Fruit fly (Drosophila melanogaster) whole organism, adult: ENCODE results near the gene Cyp12a4.

Source experiments
- CG11617 ChIP-seq: fragments of 200-800 bp; sonication (Bioruptor generic); optimal IDR thresholded peaks from 2 replicates; lab custom pipeline; 2017; ENCODE audit warnings: mild to moderate bottlenecking, missing biosample characterization, missing genetic modification reagents, missing genetic modification characterization
- CG12768 ChIP-seq: fragments of 200-800 bp; sonication (Bioruptor generic); optimal IDR thresholded peaks from 2 replicates; lab custom pipeline; 2017; ENCODE audit warnings: missing biosample characterization, missing genetic modification characterization, mild to moderate bottlenecking, moderate library complexity, missing genetic modification reagents
- CG14711 ChIP-seq: fragments of 200-800 bp; sonication (Bioruptor generic); optimal IDR thresholded peaks from 2 replicates; lab custom pipeline; 2018; ENCODE audit warnings: missing biosample characterization, mild to moderate bottlenecking, missing genetic modification characterization, moderate library complexity
- CG1620 ChIP-seq: fragments of 200-800 bp; sonication (Bioruptor generic); optimal IDR thresholded peaks from 2 replicates; lab custom pipeline; 2016; ENCODE audit warnings: missing biosample characterization, missing genetic modification characterization
- CG33017 ChIP-seq: fragments of 200-800 bp; sonication (Bioruptor generic); optimal IDR thresholded peaks from 2 replicates; lab custom pipeline; 2018; ENCODE audit warnings: missing biosample characterization, mild to moderate bottlenecking, missing genetic modification characterization, moderate library complexity
- CG5204 ChIP-seq: fragments of 200-800 bp; sonication (Bioruptor generic); optimal IDR thresholded peaks from 2 replicates; lab custom pipeline; 2016; ENCODE audit warnings: missing biosample characterization, missing genetic modification characterization
- CG7045 ChIP-seq: fragments of 200-800 bp; sonication (Bioruptor generic); optimal IDR thresholded peaks from 2 replicates; lab custom pipeline; 2017; ENCODE audit warnings: missing biosample characterization, mild to moderate bottlenecking, missing genetic modification characterization
- CG7101 ChIP-seq: fragments of 200-800 bp; sonication (Bioruptor generic); optimal IDR thresholded peaks from 2 replicates; lab custom pipeline; 2018; ENCODE audit warnings: missing biosample characterization, mild to moderate bottlenecking, missing genetic modification characterization, moderate library complexity
- Clk ChIP-seq: fragments of 200-800 bp; sonication (Bioruptor generic); optimal IDR thresholded peaks from 2 replicates; lab custom pipeline; 2017; ENCODE audit warnings: missing biosample characterization, missing genetic modification characterization
- Crg-1 ChIP-seq: fragments of 200-800 bp; sonication (Bioruptor generic); optimal IDR thresholded peaks from 2 replicates; lab custom pipeline; 2016; ENCODE audit warnings: missing biosample characterization, missing genetic modification characterization
- Hr96 ChIP-seq: fragments of 200-800 bp; sonication (Bioruptor generic); optimal IDR thresholded peaks from 2 replicates; lab custom pipeline; 2016; ENCODE audit warnings: missing biosample characterization, missing genetic modification characterization
- Mnt ChIP-seq: fragments of 200-800 bp; sonication (Bioruptor generic); optimal IDR thresholded peaks from 2 replicates; lab custom pipeline; 2016; ENCODE audit warnings: missing biosample characterization, mild to moderate bottlenecking, missing genetic modification characterization
- bab1 ChIP-seq: fragments of 200-800 bp; sonication (Bioruptor generic); optimal IDR thresholded peaks from 3 replicates; lab custom pipeline; 2019; ENCODE audit warnings: missing biosample characterization, mild to moderate bottlenecking, missing genetic modification characterization, moderate library complexity
- cic ChIP-seq: fragments of 200-800 bp; sonication (Bioruptor generic); optimal IDR thresholded peaks from 2 replicates; lab custom pipeline; 2017; ENCODE audit warnings: missing biosample characterization, mild to moderate bottlenecking, missing genetic modification characterization, moderate library complexity
- cnc ChIP-seq, 2 experiments: fragments of >200 bp; optimal IDR thresholded peaks; 2 replicates each; lab custom pipeline; 2017
- kay ChIP-seq: fragments of 200-800 bp; sonication (Bioruptor generic); peaks from one replicate; lab custom pipeline; 2016; ENCODE audit warnings: missing biosample characterization, missing genetic modification characterization, borderline replicate concordance
- ovo ChIP-seq: fragments of 200-800 bp; sonication (Bioruptor generic); optimal IDR thresholded peaks from 2 replicates; lab custom pipeline; 2016; ENCODE audit warnings: missing biosample characterization, missing genetic modification characterization
- pad ChIP-seq: fragments of 200-800 bp; sonication (Bioruptor generic); optimal IDR thresholded peaks from 3 replicates; lab custom pipeline; 2017; ENCODE audit warnings: missing biosample characterization, missing genetic modification characterization, mild to moderate bottlenecking, moderate library complexity, missing genetic modification reagents
- tj ChIP-seq: fragments of 200-800 bp; sonication (Bioruptor generic); optimal IDR thresholded peaks from 3 replicates; lab custom pipeline; 2017; ENCODE audit warnings: missing biosample characterization, mild to moderate bottlenecking, missing genetic modification characterization, moderate library complexity
- toe ChIP-seq: fragments of 200-800 bp; sonication (Bioruptor generic); optimal IDR thresholded peaks from 2 replicates; lab custom pipeline; 2016; ENCODE audit warnings: missing biosample characterization, missing genetic modification characterization

Cyp12a4 gene

DNA sequence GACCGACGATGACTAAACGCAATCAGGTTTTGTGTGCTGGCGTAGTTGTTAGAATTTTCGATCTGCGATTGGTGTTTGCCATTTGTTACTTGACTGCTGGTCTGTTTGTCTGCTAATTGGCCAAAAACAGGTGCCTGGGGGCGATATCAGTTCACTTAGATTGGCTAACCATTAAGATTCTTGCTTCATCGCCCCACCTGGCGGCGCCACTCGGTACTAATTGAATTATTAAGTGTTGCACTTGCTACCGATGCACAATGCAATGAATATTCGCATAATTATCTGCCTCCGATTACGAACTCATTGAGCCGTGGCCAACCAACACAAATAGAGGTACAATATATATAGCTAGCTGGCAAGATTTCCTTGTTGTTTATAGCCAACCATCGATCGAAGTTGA lies 31.8 kb upstream of the Cyp12a4 start:
- TF ChIP-seq Hr96 (GFP tag; lab: Kevin White, UChicago) (no peak), cnc (optimal IDR thresholded peaks at IDR 0.05; lab: Kevin White, UChicago) (no peak), CG11617 (GFP tag; lab: Kevin White, UChicago) (no peak), Crg-1 (GFP tag; lab: Kevin White, UChicago) (no peak), CG7045 (GFP tag; lab: Kevin White, UChicago) (no peak), kay (GFP tag; lab: Kevin White, UChicago) (no peak), cic (no peak), Clk (GFP tag; lab: Kevin White, UChicago) (no peak), CG33017 (tag; lab: Kevin White, UChicago) (no peak), tj (GFP tag; lab: Kevin White, UChicago) (no peak), CG1620 (GFP tag; lab: Kevin White, UChicago) (no peak), bab1 (GFP tag; lab: Kevin White, UChicago) (no peak), CG12768 (GFP tag; lab: Kevin White, UChicago) (no peak), Mnt (GFP tag; lab: Kevin White, UChicago) (no peak), CG7101 (tag; lab: Kevin White, UChicago) (no peak), toe (no peak), CG14711 (tag; lab: Kevin White, UChicago) (no peak)

DNA sequence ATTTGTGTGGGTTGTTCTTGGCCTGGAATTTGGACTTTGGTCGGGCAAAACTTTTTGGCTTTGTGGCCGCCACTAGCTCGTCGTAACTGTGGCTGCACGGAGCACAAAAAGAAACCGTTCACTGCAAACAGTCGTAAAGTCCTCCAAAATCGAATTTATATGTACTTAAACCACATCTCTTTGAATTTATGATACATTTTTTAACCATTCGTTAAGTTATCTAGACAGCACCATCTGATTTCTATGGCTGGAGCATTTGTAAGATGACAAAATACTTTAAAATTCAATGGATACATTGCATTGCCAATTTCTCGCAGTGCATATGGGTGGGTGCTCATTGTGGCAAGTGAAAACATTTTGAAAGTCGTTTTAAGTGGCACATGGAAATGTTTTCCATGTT lies 30.8 kb upstream of the Cyp12a4 start:
- TF ChIP-seq Mnt (GFP tag; lab: Kevin White, UChicago) (no peak), kay (GFP tag; lab: Kevin White, UChicago) (no peak), CG14711 (tag; lab: Kevin White, UChicago) (no peak), CG11617 (GFP tag; lab: Kevin White, UChicago) (no peak), CG7045 (GFP tag; lab: Kevin White, UChicago) (no peak), pad (no peak), toe (no peak), cnc (optimal IDR thresholded peaks at IDR 0.05; lab: Kevin White, UChicago) (no peak), CG33017 (tag; lab: Kevin White, UChicago) (no peak), tj (GFP tag; lab: Kevin White, UChicago) (no peak), CG12768 (GFP tag; lab: Kevin White, UChicago) (no peak), Crg-1 (GFP tag; lab: Kevin White, UChicago) (no peak), CG1620 (GFP tag; lab: Kevin White, UChicago) (no peak), bab1 (GFP tag; lab: Kevin White, UChicago) (no peak), ovo (GFP tag; lab: Kevin White, UChicago) (no peak), CG5204 (GFP tag; lab: Kevin White, UChicago) (no peak), CG7101 (tag; lab: Kevin White, UChicago) (no peak), Hr96 (GFP tag; lab: Kevin White, UChicago) (no peak), Clk (GFP tag; lab: Kevin White, UChicago) (no peak), cic (no peak)

DNA sequence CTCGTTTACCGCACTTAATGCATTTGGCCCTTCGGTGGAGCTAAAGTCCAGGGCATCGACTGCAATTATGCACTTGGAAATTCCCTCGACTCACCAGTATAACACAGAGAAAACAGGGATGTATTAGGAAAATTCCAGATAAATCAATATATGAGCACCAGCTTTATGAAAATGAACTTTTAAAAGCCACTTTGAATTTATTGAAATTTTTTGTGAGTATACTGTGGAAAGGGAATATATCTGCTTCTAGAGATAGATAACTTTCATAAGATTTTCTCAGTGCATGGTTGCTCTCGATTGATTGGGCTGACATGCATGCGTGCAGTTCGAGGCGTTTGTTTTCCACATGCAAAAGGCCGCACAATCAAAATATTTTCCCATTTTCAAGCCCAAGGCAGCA lies 29.1 kb upstream of the Cyp12a4 start:
- TF ChIP-seq ovo (GFP tag; lab: Kevin White, UChicago) (no peak), tj (GFP tag; lab: Kevin White, UChicago) (no peak), cic (no peak), CG7101 (tag; lab: Kevin White, UChicago) (no peak), kay (GFP tag; lab: Kevin White, UChicago) (no peak), pad (no peak), Crg-1 (GFP tag; lab: Kevin White, UChicago) (no peak), CG33017 (tag; lab: Kevin White, UChicago) (no peak), Mnt (GFP tag; lab: Kevin White, UChicago) (no peak), CG1620 (GFP tag; lab: Kevin White, UChicago) (no peak), toe (no peak), CG12768 (GFP tag; lab: Kevin White, UChicago) (no peak), Clk (GFP tag; lab: Kevin White, UChicago) (no peak), Hr96 (GFP tag; lab: Kevin White, UChicago) (no peak), bab1 (GFP tag; lab: Kevin White, UChicago) (no peak), cnc (optimal IDR thresholded peaks at IDR 0.05; lab: Kevin White, UChicago) (no peak), CG5204 (GFP tag; lab: Kevin White, UChicago) (no peak), CG14711 (tag; lab: Kevin White, UChicago) (no peak), CG11617 (GFP tag; lab: Kevin White, UChicago) (no peak)

DNA sequence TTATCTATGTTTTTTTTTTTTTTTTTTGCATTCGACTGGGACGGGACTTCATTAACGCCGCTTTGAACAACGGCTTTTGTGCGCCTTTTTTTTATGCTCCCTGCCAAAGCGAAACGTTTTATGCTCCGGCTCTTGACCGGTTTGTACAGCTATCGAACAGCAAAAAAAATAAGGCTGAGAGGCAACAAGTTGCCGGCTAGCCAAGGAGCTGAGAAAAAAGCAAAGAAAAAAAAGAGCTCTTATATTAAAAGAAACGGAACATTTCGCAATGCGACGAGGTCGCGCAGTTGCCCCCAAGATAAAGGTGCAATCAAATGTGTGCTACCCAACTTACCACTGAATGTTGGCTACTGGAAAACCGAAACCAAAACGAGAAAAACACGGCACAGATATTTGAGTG lies 28.5 kb upstream of the Cyp12a4 start:
- no peak for TF ChIP-seq pad
- TF ChIP-seq CG1620 (GFP tag; lab: Kevin White, UChicago): no peak
- TF ChIP-seq cic: no peak
- no peak for TF ChIP-seq CG7045 (GFP tag; lab: Kevin White, UChicago)
- no peak for TF ChIP-seq Mnt (GFP tag; lab: Kevin White, UChicago)
- TF ChIP-seq cnc (optimal IDR thresholded peaks at IDR 0.05; lab: Kevin White, UChicago): no peak
- no peak for TF ChIP-seq bab1 (GFP tag; lab: Kevin White, UChicago)
- no peak for TF ChIP-seq Hr96 (GFP tag; lab: Kevin White, UChicago)
- TF ChIP-seq CG14711 (tag; lab: Kevin White, UChicago): no peak
- no peak for TF ChIP-seq Clk (GFP tag; lab: Kevin White, UChicago)
- TF ChIP-seq Crg-1 (GFP tag; lab: Kevin White, UChicago): no peak
- TF ChIP-seq CG5204 (GFP tag; lab: Kevin White, UChicago): no peak
- no peak for TF ChIP-seq CG11617 (GFP tag; lab: Kevin White, UChicago)
- no peak for TF ChIP-seq CG12768 (GFP tag; lab: Kevin White, UChicago)
- TF ChIP-seq ovo (GFP tag; lab: Kevin White, UChicago): no peak
- no peak for TF ChIP-seq CG33017 (tag; lab: Kevin White, UChicago)
- no peak for TF ChIP-seq kay (GFP tag; lab: Kevin White, UChicago)
- TF ChIP-seq tj (GFP tag; lab: Kevin White, UChicago): no peak
- no peak for TF ChIP-seq CG7101 (tag; lab: Kevin White, UChicago)
- no peak for TF ChIP-seq toe

DNA sequence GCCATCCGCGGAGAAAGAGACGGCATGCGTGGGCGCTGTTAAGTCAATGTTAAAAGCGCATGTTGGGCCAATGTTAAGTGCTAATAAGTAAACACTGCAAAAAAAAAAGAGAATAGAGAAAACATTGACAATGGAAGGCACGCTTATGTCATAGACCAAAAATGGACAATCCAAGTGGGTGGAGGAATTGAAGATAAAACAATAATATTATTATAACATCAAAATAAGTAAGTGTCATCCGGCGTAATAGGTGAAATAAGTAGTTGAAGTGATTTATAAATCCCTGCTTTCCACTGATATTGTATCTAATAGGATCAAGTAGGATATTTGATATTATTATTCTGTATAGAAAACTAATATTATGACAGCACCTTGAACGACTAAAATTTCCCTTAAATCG lies 27.9 kb upstream of the Cyp12a4 start:
- TF ChIP-seq bab1 (GFP tag; lab: Kevin White, UChicago): no peak
- TF ChIP-seq Crg-1 (GFP tag; lab: Kevin White, UChicago): no peak
- TF ChIP-seq tj (GFP tag; lab: Kevin White, UChicago): no peak
- TF ChIP-seq kay (GFP tag; lab: Kevin White, UChicago): no peak
- no peak for TF ChIP-seq CG14711 (tag; lab: Kevin White, UChicago)
- no peak for TF ChIP-seq Clk (GFP tag; lab: Kevin White, UChicago)
- TF ChIP-seq CG7101 (tag; lab: Kevin White, UChicago): no peak
- no peak for TF ChIP-seq ovo (GFP tag; lab: Kevin White, UChicago)
- no peak for TF ChIP-seq pad
- no peak for TF ChIP-seq CG7045 (GFP tag; lab: Kevin White, UChicago)
- TF ChIP-seq cnc (optimal IDR thresholded peaks at IDR 0.05; lab: Kevin White, UChicago): no peak
- TF ChIP-seq CG33017 (tag; lab: Kevin White, UChicago): no peak
- no peak for TF ChIP-seq Mnt (GFP tag; lab: Kevin White, UChicago)
